Fruit fly (Drosophila melanogaster) whole organism, embryonic: Measurements from ENCODE around the gene CG11600.
A peak's percentile ranks its signal among the peaks of the same experiment; 100 is the strongest.

ENCODE experiments used
- Atf-2 ChIP-seq: fragments of 200-800 bp; sonication (Bioruptor generic); optimal IDR thresholded peaks from 2 replicates; lab custom pipeline; 2016; ENCODE audit warnings: missing biosample characterization, missing genetic modification characterization
- CG10321 ChIP-seq: fragments of 200-800 bp; sonication (Bioruptor generic); IDR thresholded peaks from 2 replicates; pipeline ENCODE4 v1.3.6; 2022; ENCODE audit warnings: missing biosample characterization, missing genetic modification characterization
- CG11696 ChIP-seq: fragments of 200-800 bp; sonication (Bioruptor generic); IDR thresholded peaks from 2 replicates; pipeline ENCODE4 v1.3.6; 2022; ENCODE audit warnings: missing biosample characterization, missing genetic modification characterization
- CG13424 ChIP-seq: fragments of 200-800 bp; sonication (Bioruptor generic); optimal IDR thresholded peaks from 2 replicates; lab custom pipeline; 2019; ENCODE audit warnings: missing biosample characterization, mild to moderate bottlenecking, missing genetic modification characterization, moderate library complexity
- CG13894 ChIP-seq: fragments of 200-800 bp; sonication (Bioruptor generic); optimal IDR thresholded peaks from 3 replicates; lab custom pipeline; 2018; ENCODE audit warnings: missing biosample characterization, mild to moderate bottlenecking, missing genetic modification characterization, moderate library complexity
- CG14050 ChIP-seq: fragments of 200-800 bp; sonication (Bioruptor generic); IDR thresholded peaks from 3 replicates; pipeline ENCODE4 v1.3.6; 2022; ENCODE audit warnings: missing biosample characterization, missing genetic modification characterization
- CG2678 ChIP-seq: fragments of 200-800 bp; sonication (Bioruptor generic); optimal IDR thresholded peaks from 3 replicates; lab custom pipeline; 2019; ENCODE audit warnings: missing biosample characterization, mild to moderate bottlenecking, missing genetic modification characterization, moderate library complexity
- CG2875 ChIP-seq: fragments of 200-800 bp; sonication (Bioruptor generic); optimal IDR thresholded peaks from 2 replicates; lab custom pipeline; 2017; ENCODE audit warnings: missing biosample characterization, mild to moderate bottlenecking, missing genetic modification characterization, missing genetic modification reagents
- CG3065 ChIP-seq: fragments of 200-800 bp; sonication (Bioruptor generic); optimal IDR thresholded peaks from 2 replicates; lab custom pipeline; 2016; ENCODE audit warnings: missing biosample characterization, missing genetic modification characterization
- CG31441 ChIP-seq: fragments of 200-800 bp; sonication (Bioruptor generic); IDR thresholded peaks from 2 replicates; pipeline ENCODE4 v1.3.6; 2022; ENCODE audit warnings: missing biosample characterization, missing genetic modification characterization
- CG7839 ChIP-seq: fragments of 200-800 bp; sonication (Bioruptor generic); optimal IDR thresholded peaks from 3 replicates; lab custom pipeline; 2018; ENCODE audit warnings: missing biosample characterization, mild to moderate bottlenecking, missing genetic modification characterization, moderate library complexity
- CG8359 ChIP-seq: fragments of 200-800 bp; sonication (Bioruptor generic); optimal IDR thresholded peaks from 2 replicates; lab custom pipeline; 2017; ENCODE audit warnings: missing biosample characterization, mild to moderate bottlenecking, missing genetic modification characterization, borderline replicate concordance
- CrebB ChIP-seq: fragments of 200-800 bp; sonication (Bioruptor generic); optimal IDR thresholded peaks from 3 replicates; lab custom pipeline; 2018; ENCODE audit warnings: missing biosample characterization, mild to moderate bottlenecking, missing genetic modification characterization
- D19B ChIP-seq: fragments of 200-800 bp; sonication (Bioruptor generic); optimal IDR thresholded peaks from 2 replicates; lab custom pipeline; 2017; ENCODE audit warnings: missing biosample characterization, mild to moderate bottlenecking, missing genetic modification characterization
- Dek ChIP-seq: fragments of 200-800 bp; sonication (Bioruptor generic); optimal IDR thresholded peaks from 3 replicates; lab custom pipeline; 2019; ENCODE audit warnings: missing biosample characterization, mild to moderate bottlenecking, missing genetic modification characterization, moderate library complexity
- Dfd ChIP-seq, 2 experiments: fragments of >200 bp; optimal IDR thresholded peaks; 2 replicates each; lab custom pipeline; 2017; ENCODE audit warnings: missing biosample characterization in 2 of 2, missing genetic modification characterization in 2 of 2
- Fer3 ChIP-seq: fragments of 200-800 bp; sonication (Bioruptor generic); optimal IDR thresholded peaks from 2 replicates; lab custom pipeline; 2018; ENCODE audit warnings: missing biosample characterization, mild to moderate bottlenecking, missing genetic modification characterization, moderate library complexity
- Gug ChIP-seq: fragments of 200-800 bp; sonication (Bioruptor generic); IDR thresholded peaks from 4 replicates; pipeline ENCODE4 v1.3.6; 2022; ENCODE audit warnings: missing biosample characterization, missing genetic modification characterization
- HLH4C ChIP-seq: fragments of 200-800 bp; sonication (Bioruptor generic); IDR thresholded peaks from 3 replicates; pipeline ENCODE4 v1.3.6; 2022; ENCODE audit warnings: missing biosample characterization, missing genetic modification characterization; ENCODE audit not compliant: partially characterized antibody
- Hr51 ChIP-seq, 2 experiments: fragments of 200-800 bp; sonication (Bioruptor generic); optimal IDR thresholded peaks; 2 replicates in 1 of 2; 3 replicates in 1 of 2; lab custom pipeline; 2016 to 2018; ENCODE audit warnings: missing biosample characterization in 2 of 2, missing genetic modification characterization in 2 of 2, mild to moderate bottlenecking in 1 of 2, moderate library complexity in 1 of 2
- MESR4 ChIP-seq: fragments of 200-800 bp; sonication (Bioruptor generic); optimal IDR thresholded peaks from 2 replicates; lab custom pipeline; 2018; ENCODE audit warnings: missing biosample characterization, mild to moderate bottlenecking, missing genetic modification characterization, moderate library complexity
- Nf-YA ChIP-seq: fragments of 200-800 bp; sonication (Bioruptor generic); IDR thresholded peaks from 2 replicates; pipeline ENCODE4 v1.3.6; 2022; ENCODE audit warnings: missing biosample characterization, missing genetic modification characterization
- Pdp1 ChIP-seq, 2 experiments: fragments of 200-800 bp; sonication (Bioruptor generic); optimal IDR thresholded peaks; 3 replicates each; lab custom pipeline; 2016; ENCODE audit warnings: missing biosample characterization in 2 of 2, missing genetic modification characterization in 2 of 2, mild to moderate bottlenecking in 1 of 2, moderate library complexity in 1 of 2
- Ptx1 ChIP-seq: fragments of 200-800 bp; sonication (Bioruptor generic); IDR thresholded peaks from 2 replicates; pipeline ENCODE4 v1.3.6; 2022; ENCODE audit warnings: missing biosample characterization, missing genetic modification characterization
- Ssrp ChIP-seq: fragments of 200-800 bp; sonication (Bioruptor generic); optimal IDR thresholded peaks from 2 replicates; lab custom pipeline; 2018; ENCODE audit warnings: missing biosample characterization, mild to moderate bottlenecking, missing genetic modification characterization, moderate library complexity
- Vsx1 ChIP-seq: fragments of 200-800 bp; sonication (Bioruptor generic); optimal IDR thresholded peaks from 2 replicates; lab custom pipeline; 2017; ENCODE audit warnings: missing biosample characterization, mild to moderate bottlenecking, missing genetic modification characterization, missing genetic modification reagents
- bbx ChIP-seq: fragments of 200-800 bp; sonication (Bioruptor generic); IDR thresholded peaks from 2 replicates; pipeline ENCODE4 v1.3.6; 2022; ENCODE audit warnings: missing biosample characterization, missing genetic modification characterization; ENCODE audit not compliant: partially characterized antibody
- br ChIP-seq: fragments of >200 bp; optimal IDR thresholded peaks from 2 replicates; lab custom pipeline; 2017
- cg ChIP-seq: fragments of 200-800 bp; sonication (Bioruptor generic); optimal IDR thresholded peaks from 3 replicates; lab custom pipeline; 2019; ENCODE audit warnings: missing biosample characterization, mild to moderate bottlenecking, missing genetic modification characterization, moderate library complexity
- crc ChIP-seq: fragments of 200-800 bp; sonication (Bioruptor generic); optimal IDR thresholded peaks from 2 replicates; lab custom pipeline; 2016; ENCODE audit warnings: missing biosample characterization, missing genetic modification characterization
- crol ChIP-seq: fragments of 200-800 bp; sonication (Bioruptor generic); IDR thresholded peaks from 2 replicates; pipeline ENCODE4 v1.3.6; 2022; ENCODE audit warnings: missing biosample characterization, missing genetic modification characterization
- dm ChIP-seq: fragments of 200-800 bp; sonication (Bioruptor generic); optimal IDR thresholded peaks from 3 replicates; lab custom pipeline; 2016; ENCODE audit warnings: missing biosample characterization, missing genetic modification characterization
- dpn ChIP-seq, 2 experiments: fragments of 200-800 bp; sonication (Bioruptor generic); optimal IDR thresholded peaks; 3 replicates each; lab custom pipeline; 2016; ENCODE audit warnings: missing biosample characterization in 2 of 2, missing genetic modification characterization in 2 of 2
- fd64A ChIP-seq: fragments of 200-800 bp; sonication (Bioruptor generic); optimal IDR thresholded peaks from 3 replicates; lab custom pipeline; 2018; ENCODE audit warnings: missing biosample characterization, mild to moderate bottlenecking, missing genetic modification characterization
- gce ChIP-seq: fragments of 200-800 bp; sonication (Bioruptor generic); IDR thresholded peaks from 3 replicates; pipeline ENCODE4 v1.3.6; 2022; ENCODE audit warnings: missing biosample characterization, missing genetic modification characterization
- h ChIP-seq: fragments of >200 bp; optimal IDR thresholded peaks from 2 replicates; lab custom pipeline; 2017
- hbn ChIP-seq: fragments of 200-800 bp; sonication (Bioruptor generic); IDR thresholded peaks from 2 replicates; pipeline ENCODE4 v1.3.6; 2022; ENCODE audit warnings: missing biosample characterization, missing genetic modification characterization; ENCODE audit not compliant: partially characterized antibody
- kah ChIP-seq: fragments of 200-800 bp; sonication (Bioruptor generic); optimal IDR thresholded peaks from 2 replicates; lab custom pipeline; 2018; ENCODE audit warnings: missing biosample characterization, mild to moderate bottlenecking, missing genetic modification characterization
- lilli ChIP-seq: fragments of 200-800 bp; sonication (Bioruptor generic); optimal IDR thresholded peaks from 3 replicates; lab custom pipeline; 2016; ENCODE audit warnings: missing biosample characterization, missing genetic modification characterization
- mirr ChIP-seq: fragments of 200-800 bp; sonication (Bioruptor generic); optimal IDR thresholded peaks from 3 replicates; lab custom pipeline; 2018; ENCODE audit warnings: missing biosample characterization, mild to moderate bottlenecking, missing genetic modification characterization
- oc ChIP-seq: fragments of 200-800 bp; sonication (Bioruptor generic); optimal IDR thresholded peaks from 2 replicates; lab custom pipeline; 2018; ENCODE audit warnings: missing biosample characterization, mild to moderate bottlenecking, missing genetic modification characterization, moderate library complexity
- rib ChIP-seq: fragments of 200-800 bp; sonication (Bioruptor generic); IDR thresholded peaks from 2 replicates; pipeline ENCODE4 v1.3.6; 2022; ENCODE audit warnings: missing biosample characterization, missing genetic modification characterization
- seq ChIP-seq: fragments of 200-800 bp; sonication (Bioruptor generic); IDR thresholded peaks from 2 replicates; pipeline ENCODE4 v1.3.6; 2022; ENCODE audit warnings: missing biosample characterization, missing genetic modification characterization
- sima ChIP-seq: fragments of 200-800 bp; sonication (Bioruptor generic); optimal IDR thresholded peaks from 2 replicates; lab custom pipeline; 2016; ENCODE audit warnings: missing biosample characterization, missing genetic modification characterization
- sug ChIP-seq: fragments of 200-800 bp; optimal IDR thresholded peaks from 2 replicates; lab custom pipeline; 2019; ENCODE audit warnings: missing biosample characterization, mild to moderate bottlenecking, missing genetic modification characterization, moderate library complexity
- tgo ChIP-seq: fragments of 200-800 bp; sonication (Bioruptor generic); IDR thresholded peaks from 3 replicates; pipeline ENCODE4 v1.3.6; 2022; ENCODE audit warnings: missing biosample characterization, missing genetic modification characterization
- ttk ChIP-seq: fragments of 200-800 bp; sonication (Bioruptor generic); IDR thresholded peaks from 2 replicates; pipeline ENCODE4 v2.1.2; 2022; ENCODE audit warnings: missing biosample characterization, missing genetic modification characterization
- zen2 ChIP-seq: fragments of 200-800 bp; sonication (Bioruptor generic); IDR thresholded peaks from 3 replicates; pipeline ENCODE4 v1.3.6; 2022; ENCODE audit warnings: missing biosample characterization, missing genetic modification characterization; ENCODE audit not compliant: partially characterized antibody

CG11600 gene

DNA sequence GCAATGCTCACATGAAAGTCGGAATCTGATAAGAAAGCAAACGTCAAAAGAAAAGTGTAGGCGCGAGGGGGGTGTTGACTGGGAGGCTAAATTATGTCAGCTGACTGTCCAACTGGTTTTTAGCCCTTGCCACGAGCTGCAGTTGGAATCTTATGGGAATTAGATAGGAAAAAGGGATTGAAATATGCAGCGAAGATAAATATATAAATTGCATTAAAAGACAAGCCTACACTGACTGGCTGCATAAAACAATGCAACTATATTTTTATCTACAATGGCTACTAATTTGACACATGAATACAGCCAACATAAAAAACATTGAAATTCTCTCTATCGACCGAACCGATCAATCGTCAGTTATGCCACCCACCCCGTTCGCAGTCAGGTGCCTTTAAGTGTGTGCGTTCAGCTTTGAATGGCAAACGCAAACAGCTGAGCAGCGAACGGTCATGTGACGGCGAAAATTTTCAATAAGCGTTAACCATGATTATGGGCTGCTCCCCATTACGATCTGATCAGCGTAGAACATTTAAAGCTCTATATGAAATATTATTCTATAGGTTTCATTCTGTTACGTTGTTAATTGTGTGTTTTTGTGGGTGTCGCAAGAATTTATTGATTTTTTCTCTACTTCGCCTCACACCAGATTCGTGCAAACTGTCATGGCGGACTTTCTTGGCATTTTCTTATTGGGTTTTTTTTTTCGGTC, 9.5 kb upstream of the CG11600 start (continued):
- TF ChIP-seq Dek (tag; lab: Kevin White, UChicago) (no peak), Pdp1 (GFP tag; optimal IDR thresholded peaks at IDR 0.05; lab: Kevin White, UChicago) (peak in 1 of 2 experiments; percentile 67), dpn (GFP tag; optimal IDR thresholded peaks at IDR 0.05; lab: Kevin White, UChicago) (no peak), cg (GFP tag; lab: Kevin White, UChicago) (peak; percentile 37), CG13424 (tag; lab: Kevin White, UChicago) (no peak), Gug (GFP tag; lab: Robert Waterston, UW) (no peak), dm (GFP tag; lab: Kevin White, UChicago) (no peak), Atf-2 (no peak), kah (GFP tag; lab: Kevin White, UChicago) (no peak), sug (tag; lab: Kevin White, UChicago) (peak; percentile 27), fd64A (no peak), gce (GFP tag; lab: Robert Waterston, UW) (no peak), CG11696 (GFP tag; lab: Robert Waterston, UW) (no peak), h (lab: Kevin White, UChicago) (no peak)
- TF ChIP-seq, all 482 proteins: peak for 28

DNA sequence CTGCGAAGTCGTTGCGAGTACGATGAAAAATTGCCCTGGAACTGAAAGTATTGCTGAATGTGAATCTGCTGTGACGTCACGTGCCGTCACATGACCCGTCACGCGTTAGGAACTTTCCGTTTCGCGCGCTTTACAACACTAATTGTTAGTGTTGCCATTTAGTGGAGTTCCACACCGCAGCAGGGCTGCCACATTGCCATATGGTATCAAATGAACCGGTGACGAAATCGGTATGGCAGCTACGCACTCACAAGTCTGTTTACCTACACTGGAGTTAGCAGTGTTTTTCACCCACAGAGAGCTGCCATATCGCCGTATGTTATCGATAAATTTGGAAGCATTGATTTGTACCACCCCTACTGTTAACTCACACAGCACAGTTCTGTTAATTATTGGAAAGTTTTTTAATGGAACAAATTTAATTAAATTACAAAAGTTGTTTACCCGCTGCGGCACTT, 8.6 kb upstream of the CG11600 start, which contains the start of the genes Vha55 and Snx3:
Gene Vha55, minus strand, starts transcription at position 139 of the 458 bp plus-strand sequence.
Gene Snx3, plus strand, starts transcription at position 341 of the 458 bp plus-strand sequence.
- no peak for TF ChIP-seq D19B
- no peak for TF ChIP-seq CG10321 (GFP tag; lab: Robert Waterston, UW)
- TF ChIP-seq seq (GFP tag; lab: Robert Waterston, UW): no peak
- TF ChIP-seq Hr51 (GFP tag; optimal IDR thresholded peaks at IDR 0.05; lab: Kevin White, UChicago): peak; percentile 23 to 81
- TF ChIP-seq crol (GFP tag; lab: Robert Waterston, UW): no peak
- no peak for TF ChIP-seq rib (GFP tag; lab: Robert Waterston, UW)
- TF ChIP-seq MESR4 (GFP tag; lab: Kevin White, UChicago): peak; percentile 91
- TF ChIP-seq Fer3 (tag; lab: Kevin White, UChicago): peak; percentile 57
- TF ChIP-seq lilli (GFP tag; lab: Kevin White, UChicago): peak; percentile 83
- TF ChIP-seq Ptx1 (GFP tag; lab: Robert Waterston, UW): no peak
- TF ChIP-seq CG3065 (GFP tag; lab: Kevin White, UChicago): peak; percentile 67
- TF ChIP-seq CG2678: peak; percentile 34
- peak; percentile 52 for TF ChIP-seq crc
- TF ChIP-seq sima: peak; percentile 36
- no peak for TF ChIP-seq CG14050 (GFP tag; lab: Robert Waterston, UW)
- TF ChIP-seq br (lab: Kevin White, UChicago): no peak
- no peak for TF ChIP-seq hbn (GFP tag; lab: Robert Waterston, UW)
- TF ChIP-seq Nf-YA (GFP tag; lab: Robert Waterston, UW): no peak
- TF ChIP-seq oc: peak; percentile 22
- TF ChIP-seq CG31441 (GFP tag; lab: Robert Waterston, UW): no peak
- TF ChIP-seq Dfd (GFP tag; optimal IDR thresholded peaks at IDR 0.05; lab: Kevin White, UChicago): no peak
- no peak for TF ChIP-seq CG8359 (GFP tag; lab: Kevin White, UChicago)
- TF ChIP-seq tgo (GFP tag; lab: Robert Waterston, UW): no peak
- no peak for TF ChIP-seq zen2 (GFP tag; lab: Robert Waterston, UW)
- TF ChIP-seq CG2875 (GFP tag; lab: Kevin White, UChicago): peak; percentile 25
- TF ChIP-seq HLH4C: no peak
- TF ChIP-seq bbx (GFP tag; lab: Robert Waterston, UW): no peak
- TF ChIP-seq CG13894 (tag; lab: Kevin White, UChicago): peak; percentile 91
- TF ChIP-seq Atf-2: peak; percentile 55
- peak; percentile 79 for TF ChIP-seq mirr (GFP tag; lab: Kevin White, UChicago)
- TF ChIP-seq CG7839: peak; percentile 36
- no peak for TF ChIP-seq Ssrp (tag; lab: Kevin White, UChicago)
- TF ChIP-seq Vsx1: no peak
- peak; percentile 84 to 92 for TF ChIP-seq dpn (GFP tag; optimal IDR thresholded peaks at IDR 0.05; lab: Kevin White, UChicago)
- no peak for TF ChIP-seq ttk (GFP tag; lab: Robert Waterston, UW)
- peak; percentile 89 for TF ChIP-seq CrebB (tag; lab: Kevin White, UChicago)
